Worm (Caenorhabditis elegans) whole organism, L3 larva: ENCODE data around the gene Y49F6B.6.

Source experiments
- R02D3.7 ChIP-seq: fragments of 150-350 bp; optimal IDR thresholded peaks from 2 replicates; lab custom pipeline; 2014; ENCODE audit warnings: missing biosample characterization, missing genetic modification characterization
- ZK546.5 ChIP-seq: sonication (generic microtip); optimal IDR thresholded peaks from 2 replicates; lab custom pipeline; 2017; ENCODE audit warnings: missing biosample characterization, missing genetic modification characterization
- aly-2 ChIP-seq: fragments of 150-350 bp; optimal IDR thresholded peaks from 2 replicates; lab custom pipeline; 2014; ENCODE audit warnings: missing biosample characterization, missing genetic modification characterization
- ama-1 ChIP-seq: fragments of 150-350 bp; optimal IDR thresholded peaks from 2 replicates; lab custom pipeline; 2018
- ceh-28 ChIP-seq: fragments of 150-350 bp; optimal IDR thresholded peaks from 2 replicates; lab custom pipeline; 2014; ENCODE audit warnings: missing biosample characterization, missing genetic modification reagents, missing genetic modification characterization
- ceh-82 ChIP-seq: fragments of 150-350 bp; optimal IDR thresholded peaks from 2 replicates; lab custom pipeline; 2014; ENCODE audit warnings: missing biosample characterization, missing genetic modification characterization
- ceh-9 ChIP-seq: sonication (generic microtip); optimal IDR thresholded peaks from 2 replicates; lab custom pipeline; 2018; ENCODE audit warnings: missing biosample characterization, missing genetic modification characterization
- daf-12 ChIP-seq: fragments of 150-350 bp; optimal IDR thresholded peaks from 2 replicates; lab custom pipeline; 2014; ENCODE audit warnings: missing biosample characterization, missing genetic modification reagents, missing genetic modification characterization
- elt-1 ChIP-seq: fragments of 150-350 bp; optimal IDR thresholded peaks from 2 replicates; lab custom pipeline; 2014; ENCODE audit warnings: missing biosample characterization, missing genetic modification characterization
- elt-2 ChIP-seq: sonication (generic microtip); optimal IDR thresholded peaks from 2 replicates; lab custom pipeline; 2016; ENCODE audit warnings: missing genetic modification reagents, mild to moderate bottlenecking, missing genetic modification characterization, missing compliant biosample characterization
- elt-3 ChIP-seq, 3 experiments: fragments of 150-350 bp in 1 of 3; sonication (generic microtip) in 2 of 3; optimal IDR thresholded peaks; 2 replicates in 2 of 3; 4 replicates in 1 of 3; lab custom pipeline; 2014 to 2017; ENCODE audit warnings: missing biosample characterization in 3 of 3, missing genetic modification characterization in 3 of 3
- eor-1 ChIP-seq, 2 experiments: fragments of 150-350 bp; optimal IDR thresholded peaks; 2 replicates each; lab custom pipeline; 2014 to 2018; ENCODE audit warnings: missing biosample characterization in 2 of 2, missing genetic modification characterization in 2 of 2
- fkh-2 ChIP-seq: fragments of 150-350 bp; optimal IDR thresholded peaks from 2 replicates; lab custom pipeline; 2014; ENCODE audit warnings: missing biosample characterization, missing genetic modification reagents, missing genetic modification characterization
- fos-1 ChIP-seq: fragments of 150-350 bp; optimal IDR thresholded peaks from 2 replicates; lab custom pipeline; 2014; ENCODE audit warnings: missing biosample characterization, missing genetic modification characterization
- hmg-11 ChIP-seq: sonication (generic microtip); optimal IDR thresholded peaks from 2 replicates; lab custom pipeline; 2016; ENCODE audit warnings: missing genetic modification characterization, missing compliant biosample characterization
- jun-1 ChIP-seq: fragments of 150-350 bp; optimal IDR thresholded peaks from 2 replicates; lab custom pipeline; 2014; ENCODE audit warnings: missing biosample characterization, missing genetic modification reagents, missing genetic modification characterization
- lin-39 ChIP-seq: fragments of 150-350 bp; optimal IDR thresholded peaks from 2 replicates; lab custom pipeline; 2018; ENCODE audit warnings: missing biosample characterization, missing genetic modification reagents, missing genetic modification characterization
- mml-1 ChIP-seq: fragments of 150-350 bp; sonication (generic microtip); optimal IDR thresholded peaks from 3 replicates; lab custom pipeline; 2014; ENCODE audit warnings: missing biosample characterization, missing genetic modification characterization
- nfya-1 ChIP-seq: sonication (generic microtip); optimal IDR thresholded peaks from 2 replicates; lab custom pipeline; 2017; ENCODE audit warnings: missing genetic modification characterization, mild to moderate bottlenecking, missing compliant biosample characterization, antibody characterized with exemption, moderate library complexity; ENCODE audit not compliant: insufficient read depth
- nhr-11 ChIP-seq: fragments of 150-350 bp; optimal IDR thresholded peaks from 2 replicates; lab custom pipeline; 2014; ENCODE audit warnings: missing biosample characterization, missing genetic modification characterization
- nhr-12 ChIP-seq: fragments of 150-350 bp; optimal IDR thresholded peaks from 2 replicates; lab custom pipeline; 2014; ENCODE audit warnings: missing biosample characterization, missing genetic modification characterization
- nhr-237 ChIP-seq: fragments of 150-350 bp; optimal IDR thresholded peaks from 2 replicates; lab custom pipeline; 2014; ENCODE audit warnings: missing biosample characterization, missing genetic modification characterization
- nhr-25 ChIP-seq: sonication (generic microtip); optimal IDR thresholded peaks from 2 replicates; lab custom pipeline; 2017; ENCODE audit warnings: missing biosample characterization, missing genetic modification characterization
- nhr-43 ChIP-seq: sonication (generic microtip); optimal IDR thresholded peaks from 2 replicates; lab custom pipeline; 2016; ENCODE audit warnings: mild to moderate bottlenecking, missing genetic modification characterization, missing compliant biosample characterization; ENCODE audit not compliant: poor library complexity, severe bottlenecking
- nhr-67 ChIP-seq: fragments of 150-350 bp; optimal IDR thresholded peaks from 2 replicates; lab custom pipeline; 2014; ENCODE audit warnings: missing biosample characterization, missing genetic modification characterization
- nhr-76 ChIP-seq: fragments of 150-350 bp; sonication (generic microtip); optimal IDR thresholded peaks from 5 replicates; lab custom pipeline; 2014; ENCODE audit warnings: missing biosample characterization, missing genetic modification characterization
- nhr-77 ChIP-seq: fragments of 150-350 bp; optimal IDR thresholded peaks from 2 replicates; lab custom pipeline; 2014; ENCODE audit warnings: missing biosample characterization, missing genetic modification characterization
- pha-4 ChIP-seq: fragments of 150-350 bp; optimal IDR thresholded peaks from 2 replicates; lab custom pipeline; 2014; ENCODE audit warnings: missing biosample characterization, missing genetic modification reagents, missing genetic modification characterization
- pqm-1 ChIP-seq: fragments of 150-350 bp; optimal IDR thresholded peaks from 2 replicates; lab custom pipeline; 2017; ENCODE audit warnings: missing biosample characterization, missing genetic modification characterization, inconsistent platforms
- sea-2 ChIP-seq: fragments of 150-350 bp; sonication (generic microtip); optimal IDR thresholded peaks from 4 replicates; lab custom pipeline; 2014; ENCODE audit warnings: missing biosample characterization, missing genetic modification reagents, missing genetic modification characterization
- skn-1 ChIP-seq: fragments of 150-350 bp; optimal IDR thresholded peaks from 2 replicates; lab custom pipeline; 2014; ENCODE audit warnings: missing biosample characterization, missing genetic modification characterization
- snpc-4 ChIP-seq: fragments of 150-350 bp; optimal IDR thresholded peaks from 2 replicates; lab custom pipeline; 2014; ENCODE audit warnings: missing biosample characterization, missing genetic modification characterization
- tbx-2 ChIP-seq: sonication (generic microtip); optimal IDR thresholded peaks from 2 replicates; lab custom pipeline; 2016; ENCODE audit warnings: mild to moderate bottlenecking, missing genetic modification characterization, missing compliant biosample characterization
- unc-39 ChIP-seq: sonication (generic microtip); optimal IDR thresholded peaks from 4 replicates; lab custom pipeline; 2017; ENCODE audit warnings: missing biosample characterization, missing genetic modification characterization
- unc-62 ChIP-seq: fragments of 150-350 bp; sonication (generic microtip); optimal IDR thresholded peaks from 4 replicates; lab custom pipeline; 2014; ENCODE audit warnings: missing biosample characterization, missing genetic modification reagents, missing genetic modification characterization
- ztf-11 ChIP-seq: fragments of 150-350 bp; optimal IDR thresholded peaks from 2 replicates; lab custom pipeline; 2014; ENCODE audit warnings: missing biosample characterization, missing genetic modification characterization
- ztf-4 ChIP-seq: fragments of 150-350 bp; optimal IDR thresholded peaks from 2 replicates; lab custom pipeline; 2014; ENCODE audit warnings: missing biosample characterization, missing genetic modification characterization

The Y49F6B.6 gene

ce11 chrII:3429400-3429799 is 43.5 kb upstream of the Y49F6B.6 start, which contains the start of gene C16C8.18:
C16C8.18 (plus strand) TSS chrII:3429700.
- TF ChIP-seq jun-1 (tag; lab: Kevin White, UChicago) (no peak), nhr-76 (tag; lab: Kevin White, UChicago) (no peak), sea-2 (no peak), pha-4 (tag; lab: Kevin White, UChicago) (no peak), elt-1 (tag; lab: Kevin White, UChicago) (no peak), tbx-2 (tag; lab: Kevin White, UChicago) (no peak), ama-1 (no peak), ZK546.5 (tag; lab: Kevin White, UChicago) (no peak), lin-39 (no peak), ztf-11 (tag; lab: Kevin White, UChicago) (no peak), nhr-77 (no peak), skn-1 (tag; lab: Kevin White, UChicago) (no peak), nhr-237 (tag; lab: Kevin White, UChicago) (no peak)

DNA sequence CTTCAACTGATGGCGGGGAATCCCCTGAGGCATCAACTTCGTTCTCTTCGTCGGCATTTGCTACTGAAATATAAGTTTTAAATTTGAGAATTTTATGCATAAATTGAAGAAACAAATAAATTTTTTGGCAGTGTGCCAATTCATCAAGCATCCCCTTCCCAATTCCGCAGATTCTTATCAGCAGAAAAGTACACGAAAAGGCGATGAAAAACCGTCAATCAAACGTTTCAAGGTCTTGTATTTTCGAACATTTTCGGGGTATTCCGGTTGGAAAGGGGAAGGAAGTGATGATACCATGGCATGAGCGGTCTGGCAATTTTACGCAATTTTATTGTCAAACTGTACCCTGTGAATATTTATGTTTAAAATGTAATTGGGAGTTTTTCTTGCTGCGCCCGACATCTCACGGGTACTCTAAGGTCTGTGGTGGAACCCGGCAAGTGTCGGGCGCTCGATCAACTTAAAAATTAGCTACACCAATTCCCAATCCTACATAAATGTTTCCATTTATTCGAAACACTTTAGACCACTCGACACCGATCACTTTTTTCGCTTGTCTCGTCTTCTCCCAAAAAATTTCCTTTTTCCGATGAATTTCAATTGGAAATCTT is 37.9 kb upstream of the Y49F6B.6 start:
- TF ChIP-seq skn-1 (tag; lab: Kevin White, UChicago) (no peak), fkh-2 (tag; lab: Kevin White, UChicago) (no peak), unc-62 (GFP tag; lab: Kevin White, UChicago) (peak; percentile 43), nhr-25 (tag; lab: Kevin White, UChicago) (peak; percentile 56), ceh-9 (tag; lab: Kevin White, UChicago) (no peak), ama-1 (peak; percentile 19), ZK546.5 (tag; lab: Kevin White, UChicago) (no peak), daf-12 (tag; lab: Kevin White, UChicago) (no peak), ceh-28 (tag; lab: Kevin White, UChicago) (no peak), mml-1 (tag; lab: Kevin White, UChicago) (no peak), lin-39 (no peak), snpc-4 (tag; lab: Kevin White, UChicago) (peak; percentile 78), ztf-11 (tag; lab: Kevin White, UChicago) (no peak), nhr-43 (tag; lab: Kevin White, UChicago) (peak; percentile 43), nhr-76 (tag; lab: Kevin White, UChicago) (no peak), pqm-1 (tag; lab: Kevin White, UChicago) (no peak), elt-1 (tag; lab: Kevin White, UChicago) (peak; percentile 77)

DNA sequence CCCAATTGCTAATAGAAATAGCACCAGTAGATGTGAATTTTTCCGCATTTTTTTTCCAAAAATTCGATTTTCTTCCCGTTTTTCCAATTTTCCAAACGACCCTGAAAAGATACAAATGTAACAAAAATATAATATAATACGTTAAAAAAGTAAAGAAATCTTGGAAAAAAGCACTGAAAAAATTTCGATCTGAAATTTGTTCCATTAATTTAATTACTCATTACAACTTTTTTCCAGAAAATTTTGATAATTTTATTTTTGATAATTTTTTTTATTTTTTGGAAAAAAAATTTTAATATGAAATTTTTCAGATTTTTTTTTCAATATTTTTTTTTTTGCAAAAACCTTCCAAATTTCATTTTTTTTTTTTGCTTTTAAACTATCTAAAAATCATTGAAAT is 36.5 kb upstream of the Y49F6B.6 start, which contains the start of gene skpo-2:
skpo-2 (minus strand) TSS at position 101 of the 400 bp plus-strand sequence.
- TF ChIP-seq elt-3 (tag; optimal IDR thresholded peaks at IDR 0.05; lab: Kevin White, UChicago), result no peak
- no peak for TF ChIP-seq nhr-67 (tag; lab: Kevin White, UChicago)
- TF ChIP-seq fos-1 (tag; lab: Kevin White, UChicago), result no peak
- no peak for TF ChIP-seq unc-39 (tag; lab: Kevin White, UChicago)
- TF ChIP-seq elt-1 (tag; lab: Kevin White, UChicago), result no peak
- TF ChIP-seq ztf-4 (tag; lab: Kevin White, UChicago), result no peak
- no peak for TF ChIP-seq unc-62 (GFP tag; lab: Kevin White, UChicago)
- no peak for TF ChIP-seq ceh-82 (tag; lab: Kevin White, UChicago)
- TF ChIP-seq nhr-12 (tag; lab: Kevin White, UChicago), result no peak
- TF ChIP-seq daf-12 (tag; lab: Kevin White, UChicago), result no peak
- no peak for TF ChIP-seq nfya-1 (tag; lab: Kevin White, UChicago)
- TF ChIP-seq nhr-76 (tag; lab: Kevin White, UChicago), result no peak
- no peak for TF ChIP-seq pha-4 (tag; lab: Kevin White, UChicago)
- TF ChIP-seq elt-2 (tag; lab: Kevin White, UChicago), result no peak
- TF ChIP-seq hmg-11 (tag; lab: Kevin White, UChicago), result no peak

ce11 chrII:3437393-3437792 is 35.5 kb upstream of the Y49F6B.6 start:
- TF ChIP-seq eor-1 (tag; optimal IDR thresholded peaks at IDR 0.05; lab: Kevin White, UChicago) (no peak), nhr-77 (no peak), nfya-1 (tag; lab: Kevin White, UChicago) (no peak), sea-2 (no peak), R02D3.7 (tag; lab: Kevin White, UChicago) (no peak), nhr-11 (tag; lab: Kevin White, UChicago) (no peak), nhr-67 (tag; lab: Kevin White, UChicago) (no peak), lin-39 (no peak), ceh-82 (tag; lab: Kevin White, UChicago) (no peak), aly-2 (tag; lab: Kevin White, UChicago) (no peak), nhr-43 (tag; lab: Kevin White, UChicago) (no peak), jun-1 (tag; lab: Kevin White, UChicago) (no peak), elt-2 (tag; lab: Kevin White, UChicago) (no peak), snpc-4 (tag; lab: Kevin White, UChicago) (no peak), mml-1 (tag; lab: Kevin White, UChicago) (no peak)
